Worm (Caenorhabditis elegans) whole organism, L2 larva: ENCODE measurements around the gene abhd-5.1.

ENCODE experiments used
- C34F6.9 ChIP-seq: fragments of 150-350 bp; optimal IDR thresholded peaks from 2 replicates; lab custom pipeline; 2014; ENCODE audit warnings: missing biosample characterization, missing genetic modification characterization
- Y55F3AM.14 ChIP-seq: fragments of 200-800 bp; sonication (Bioruptor generic); optimal IDR thresholded peaks from 2 replicates; lab custom pipeline; 2018; ENCODE audit warnings: mild to moderate bottlenecking, missing genetic modification characterization, missing compliant biosample characterization
- ZK546.5 ChIP-seq: sonication (generic microtip); optimal IDR thresholded peaks from 2 replicates; lab custom pipeline; 2017; ENCODE audit warnings: missing biosample characterization, missing genetic modification characterization
- alr-1 ChIP-seq: fragments of 150-350 bp; optimal IDR thresholded peaks from 2 replicates; lab custom pipeline; 2014; ENCODE audit warnings: missing biosample characterization, missing genetic modification characterization
- blmp-1 ChIP-seq: sonication (generic microtip); optimal IDR thresholded peaks from 2 replicates; lab custom pipeline; 2017; ENCODE audit warnings: missing genetic modification characterization, mild to moderate bottlenecking, missing compliant biosample characterization, antibody characterized with exemption, moderate library complexity; ENCODE audit not compliant: insufficient read depth
- ceh-16 ChIP-seq: fragments of 150-350 bp; optimal IDR thresholded peaks from 2 replicates; lab custom pipeline; 2014; ENCODE audit warnings: missing biosample characterization, missing genetic modification characterization
- ceh-82 ChIP-seq: fragments of 150-350 bp; optimal IDR thresholded peaks from 2 replicates; lab custom pipeline; 2014; ENCODE audit warnings: missing biosample characterization, missing genetic modification characterization
- crh-2 ChIP-seq: sonication (generic microtip); optimal IDR thresholded peaks from 2 replicates; lab custom pipeline; 2017; ENCODE audit warnings: missing biosample characterization, missing genetic modification characterization
- dmd-4 ChIP-seq: sonication (generic microtip); optimal IDR thresholded peaks from 2 replicates; lab custom pipeline; 2017; ENCODE audit warnings: missing biosample characterization, missing genetic modification characterization
- egl-27 ChIP-seq: sonication (generic microtip); optimal IDR thresholded peaks from 3 replicates; lab custom pipeline; 2017; ENCODE audit warnings: missing biosample characterization, missing genetic modification reagents, missing genetic modification characterization
- elt-1 ChIP-seq: fragments of 150-350 bp; optimal IDR thresholded peaks from 2 replicates; lab custom pipeline; 2014; ENCODE audit warnings: missing biosample characterization, missing genetic modification characterization
- fos-1 ChIP-seq: fragments of 150-350 bp; optimal IDR thresholded peaks from 2 replicates; lab custom pipeline; 2014; ENCODE audit warnings: missing biosample characterization, missing genetic modification characterization
- gmeb-1 ChIP-seq: fragments of 150-350 bp; optimal IDR thresholded peaks from 2 replicates; lab custom pipeline; 2014; ENCODE audit warnings: missing biosample characterization, missing genetic modification characterization
- lin-11 ChIP-seq: fragments of 150-350 bp; sonication (generic microtip); optimal IDR thresholded peaks from 2 replicates; lab custom pipeline; 2014; ENCODE audit warnings: missing biosample characterization, missing genetic modification characterization, inconsistent platforms, mixed read lengths
- lin-13 ChIP-seq: fragments of 150-350 bp; optimal IDR thresholded peaks from 2 replicates; lab custom pipeline; 2014; ENCODE audit warnings: missing biosample characterization, missing genetic modification reagents, missing genetic modification characterization
- lin-39 ChIP-seq: fragments of 150-350 bp; optimal IDR thresholded peaks from 2 replicates; lab custom pipeline; 2014; ENCODE audit warnings: missing biosample characterization, missing genetic modification reagents, missing genetic modification characterization
- lsy-2 ChIP-seq, 2 experiments: fragments of 150-350 bp in 1 of 2; sonication (generic microtip) in 1 of 2; optimal IDR thresholded peaks; 2 replicates each; lab custom pipeline; 2014 to 2017; ENCODE audit warnings: missing biosample characterization in 2 of 2, missing genetic modification characterization in 2 of 2
- mab-5 ChIP-seq: fragments of 150-350 bp; optimal IDR thresholded peaks from 2 replicates; lab custom pipeline; 2014; ENCODE audit warnings: missing biosample characterization, missing genetic modification characterization
- mbf-1 ChIP-seq: sonication (generic microtip); optimal IDR thresholded peaks from 2 replicates; lab custom pipeline; 2017; ENCODE audit warnings: missing biosample characterization, missing genetic modification characterization
- nhr-10 ChIP-seq: sonication (generic microtip); optimal IDR thresholded peaks from 2 replicates; lab custom pipeline; 2017; ENCODE audit warnings: missing biosample characterization, missing genetic modification characterization
- nhr-11 ChIP-seq: fragments of 150-350 bp; optimal IDR thresholded peaks from 2 replicates; lab custom pipeline; 2014; ENCODE audit warnings: missing biosample characterization, missing genetic modification characterization
- nhr-21 ChIP-seq: fragments of 150-350 bp; optimal IDR thresholded peaks from 2 replicates; lab custom pipeline; 2014; ENCODE audit warnings: missing biosample characterization, missing genetic modification characterization
- nhr-23 ChIP-seq: fragments of 150-350 bp; optimal IDR thresholded peaks from 2 replicates; lab custom pipeline; 2014; ENCODE audit warnings: missing biosample characterization, missing genetic modification reagents, missing genetic modification characterization
- nhr-237 ChIP-seq: fragments of 150-350 bp; optimal IDR thresholded peaks from 2 replicates; lab custom pipeline; 2014; ENCODE audit warnings: missing biosample characterization, missing genetic modification characterization
- nhr-25 ChIP-seq: fragments of 150-350 bp; sonication (generic microtip); optimal IDR thresholded peaks from 3 replicates; lab custom pipeline; 2014; ENCODE audit warnings: missing biosample characterization, missing genetic modification characterization
- peb-1 ChIP-seq: fragments of 150-350 bp; optimal IDR thresholded peaks from 2 replicates; lab custom pipeline; 2014; ENCODE audit warnings: missing biosample characterization, missing genetic modification characterization
- sem-4 ChIP-seq: fragments of 150-350 bp; optimal IDR thresholded peaks from 2 replicates; lab custom pipeline; 2014; ENCODE audit warnings: missing biosample characterization, missing genetic modification reagents, missing genetic modification characterization
- skn-1 ChIP-seq: sonication (generic microtip); optimal IDR thresholded peaks from 2 replicates; lab custom pipeline; 2017; ENCODE audit warnings: missing biosample characterization, missing genetic modification characterization
- sma-3 ChIP-seq: sonication (generic microtip); optimal IDR thresholded peaks from 2 replicates; lab custom pipeline; 2016; ENCODE audit warnings: missing genetic modification reagents, missing genetic modification characterization, missing compliant biosample characterization
- sma-9 ChIP-seq, 2 experiments: fragments of 150-350 bp in 1 of 2; sonication (generic microtip) in 1 of 2; optimal IDR thresholded peaks; 2 replicates each; lab custom pipeline; 2014 to 2016; ENCODE audit warnings: missing genetic modification characterization in 2 of 2, mild to moderate bottlenecking in 1 of 2, missing biosample characterization in 1 of 2, missing compliant biosample characterization in 1 of 2, missing genetic modification reagents in 1 of 2, moderate library complexity in 1 of 2
- unc-39 ChIP-seq: fragments of 150-350 bp; optimal IDR thresholded peaks from 2 replicates; lab custom pipeline; 2014; ENCODE audit warnings: missing biosample characterization, missing genetic modification characterization
- zag-1 ChIP-seq: fragments of 150-350 bp; optimal IDR thresholded peaks from 2 replicates; lab custom pipeline; 2014; ENCODE audit warnings: missing biosample characterization, missing genetic modification characterization
- ztf-1 ChIP-seq: fragments of 200-800 bp; sonication (Bioruptor generic); conservative IDR thresholded peaks from 2 replicates; pipeline ENCODE4 v1.3.6; 2022; ENCODE audit warnings: missing genetic modification characterization, missing compliant biosample characterization
- ztf-11 ChIP-seq: sonication (generic microtip); optimal IDR thresholded peaks from 2 replicates; lab custom pipeline; 2017; ENCODE audit warnings: missing biosample characterization, missing genetic modification characterization
- ztf-4 ChIP-seq: fragments of 150-350 bp; optimal IDR thresholded peaks from 2 replicates; lab custom pipeline; 2014; ENCODE audit warnings: missing biosample characterization, missing genetic modification characterization

The abhd-5.1 gene

ce11 chrV:4889976-4890479 lies 42.6 kb downstream of the abhd-5.1 start, which contains the start of gene T19H12.2:
Gene T19H12.2, plus strand, starts transcription at chrV:4890429.
- TF ChIP-seq nhr-237 (tag; lab: Kevin White, UChicago) (no peak), gmeb-1 (tag; lab: Kevin White, UChicago) (no peak), ceh-16 (tag; lab: Kevin White, UChicago) (no peak), sma-9 (GFP tag; optimal IDR thresholded peaks at IDR 0.05; lab: Kevin White, UChicago) (no peak), sma-9 (tag; optimal IDR thresholded peaks at IDR 0.05; lab: Kevin White, UChicago) (no peak), elt-1 (no peak), peb-1 (tag; lab: Kevin White, UChicago) (no peak), lin-39 (tag; lab: Kevin White, UChicago) (no peak), sma-3 (GFP tag; lab: Kevin White, UChicago) (no peak), ceh-82 (no peak), sem-4 (tag; lab: Kevin White, UChicago) (no peak), Y55F3AM.14 (GFP tag; lab: Kevin White, UChicago) (no peak), mbf-1 (tag; lab: Kevin White, UChicago) (no peak), skn-1 (tag; lab: Kevin White, UChicago) (no peak), alr-1 (tag; lab: Kevin White, UChicago) (no peak), fos-1 (tag; lab: Kevin White, UChicago) (no peak), ztf-4 (tag; lab: Kevin White, UChicago) (no peak)

ce11 chrV:4890781-4891180 lies 43.3 kb downstream of the abhd-5.1 start:
- TF ChIP-seq elt-1, result no peak
- no peak for TF ChIP-seq nhr-11 (tag; lab: Kevin White, UChicago)
- TF ChIP-seq unc-39 (tag; lab: Kevin White, UChicago), result no peak
- TF ChIP-seq nhr-23 (tag; lab: Kevin White, UChicago), result no peak
- TF ChIP-seq nhr-25 (tag; lab: Kevin White, UChicago), result no peak
- TF ChIP-seq dmd-4 (tag; lab: Kevin White, UChicago), result no peak
- TF ChIP-seq ceh-16 (tag; lab: Kevin White, UChicago), result no peak
- TF ChIP-seq nhr-21 (tag; lab: Kevin White, UChicago), result no peak
- TF ChIP-seq mab-5 (tag; lab: Kevin White, UChicago), result no peak
- no peak for TF ChIP-seq alr-1 (tag; lab: Kevin White, UChicago)
- TF ChIP-seq, all 48 proteins: peak for 0

- no peak for TF ChIP-seq nhr-11 (tag; lab: Kevin White, UChicago)
- TF ChIP-seq ztf-1 (GFP tag; lab: Robert Waterston, UW), result no peak
- no peak for TF ChIP-seq nhr-10
- TF ChIP-seq nhr-237 (tag; lab: Kevin White, UChicago), result no peak
- TF ChIP-seq C34F6.9 (tag; lab: Kevin White, UChicago), result no peak
- no peak for TF ChIP-seq ZK546.5 (tag; lab: Kevin White, UChicago)
- no peak for TF ChIP-seq alr-1 (tag; lab: Kevin White, UChicago)
- no peak for TF ChIP-seq ztf-4 (tag; lab: Kevin White, UChicago)
- no peak for TF ChIP-seq egl-27 (tag; lab: Kevin White, UChicago)
- no peak for TF ChIP-seq ztf-11 (tag; lab: Kevin White, UChicago)
- no peak for TF ChIP-seq mab-5 (tag; lab: Kevin White, UChicago)
- TF ChIP-seq ceh-82, result no peak
- no peak for TF ChIP-seq skn-1 (tag; lab: Kevin White, UChicago)
- TF ChIP-seq lin-11, result no peak
- no peak for TF ChIP-seq lin-13 (GFP tag; lab: Kevin White, UChicago)
- no peak for TF ChIP-seq lsy-2 (tag; optimal IDR thresholded peaks at IDR 0.05; lab: Kevin White, UChicago)
Observed at ce11 chrV:4891305-4891704, 43.9 kb downstream of the abhd-5.1 start.

ce11 chrV:4894971-4895370 lies 47.5 kb downstream of the abhd-5.1 start, which contains the start of gene ugt-11:
Gene ugt-11, minus strand, starts transcription at chrV:4895071.
- TF ChIP-seq lin-11 (no peak), fos-1 (tag; lab: Kevin White, UChicago) (no peak), alr-1 (tag; lab: Kevin White, UChicago) (no peak), ztf-4 (tag; lab: Kevin White, UChicago) (no peak), nhr-10 (no peak), sma-9 (GFP tag; optimal IDR thresholded peaks at IDR 0.05; lab: Kevin White, UChicago) (no peak), sma-9 (tag; optimal IDR thresholded peaks at IDR 0.05; lab: Kevin White, UChicago) (no peak), lin-39 (tag; lab: Kevin White, UChicago) (no peak), zag-1 (tag; lab: Kevin White, UChicago) (no peak), blmp-1 (tag; lab: Kevin White, UChicago) (no peak), skn-1 (tag; lab: Kevin White, UChicago) (no peak), egl-27 (tag; lab: Kevin White, UChicago) (no peak), ceh-16 (tag; lab: Kevin White, UChicago) (no peak), peb-1 (tag; lab: Kevin White, UChicago) (no peak), crh-2 (tag; lab: Kevin White, UChicago) (no peak), nhr-25 (tag; lab: Kevin White, UChicago) (no peak), nhr-23 (tag; lab: Kevin White, UChicago) (no peak), mab-5 (tag; lab: Kevin White, UChicago) (no peak)
